Worm (Caenorhabditis elegans) whole organism, midembryonic: Measurements from ENCODE around the gene mnr-1.

Source experiments
- flt-1 ChIP-seq: fragments of 200-800 bp; sonication (Bioruptor generic); IDR thresholded peaks from 2 replicates; pipeline ENCODE4 v1.3.6; 2022; ENCODE audit warnings: missing genetic modification characterization, missing compliant biosample characterization
- klf-2 ChIP-seq: fragments of 200-800 bp; sonication (Bioruptor generic); conservative IDR thresholded peaks from 2 replicates; pipeline ENCODE4 v1.3.6; 2022; ENCODE audit warnings: missing genetic modification reagents, missing genetic modification characterization, missing compliant biosample characterization
- tab-1 ChIP-seq: fragments of 200-800 bp; sonication (Bioruptor generic); IDR thresholded peaks from 2 replicates; pipeline ENCODE4 v1.3.6; 2022; ENCODE audit warnings: missing genetic modification characterization, missing compliant biosample characterization
- ztf-29 ChIP-seq: fragments of 200-800 bp; sonication (Bioruptor generic); IDR thresholded peaks from 2 replicates; pipeline ENCODE4 v1.3.6; 2022; ENCODE audit warnings: missing genetic modification reagents, missing genetic modification characterization, missing compliant biosample characterization

DNA sequence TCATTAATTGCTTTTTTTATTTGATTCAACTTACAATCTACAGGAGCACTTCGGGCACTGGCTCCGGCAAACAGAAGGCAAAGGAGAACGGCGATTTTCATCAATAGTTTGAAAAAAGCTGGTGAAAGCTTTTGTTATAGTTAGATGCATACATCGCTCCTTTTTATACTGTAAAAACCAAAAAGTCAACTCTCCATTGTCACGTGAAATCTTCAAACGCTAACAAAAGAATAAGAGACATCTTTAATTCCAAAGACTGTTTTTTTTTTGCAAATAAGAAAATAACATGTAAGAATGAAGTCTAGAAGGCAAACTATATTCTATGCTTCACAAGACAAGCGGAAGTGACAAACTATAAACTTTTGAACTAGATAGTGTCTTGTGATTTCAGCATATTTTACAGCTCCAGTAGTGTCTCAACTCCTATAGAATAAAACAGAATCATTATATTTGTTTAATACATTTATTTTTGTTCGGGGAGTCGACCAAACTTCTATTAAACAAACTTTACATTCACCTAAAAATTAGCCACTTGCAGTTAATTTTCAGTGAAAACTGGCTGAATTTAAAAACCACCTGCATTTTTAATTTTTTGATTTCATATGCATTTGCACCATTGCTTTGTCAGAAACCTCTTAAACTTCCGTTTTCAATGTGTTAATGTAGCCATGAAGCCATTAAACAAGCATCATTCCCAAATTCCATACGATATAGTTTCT is 28.2 kb upstream of the mnr-1 start, which contains the start of the genes F46B3.9 and srz-18:
- TF ChIP-seq ztf-29 (GFP tag; lab: Robert Waterston, UW) = no peak
- no peak for TF ChIP-seq flt-1 (GFP tag; lab: Robert Waterston, UW)
- no peak for TF ChIP-seq klf-2 (GFP tag; lab: Robert Waterston, UW)
- no peak for TF ChIP-seq tab-1 (GFP tag; lab: Robert Waterston, UW)
